Worm (Caenorhabditis elegans) whole organism, young adult: ENCODE data around the gene xpc-1.

Experiments
- B0261.1 ChIP-seq: sonication (generic microtip); optimal IDR thresholded peaks from 2 replicates; lab custom pipeline; 2016; ENCODE audit warnings: mild to moderate bottlenecking, missing genetic modification characterization, moderate library complexity, missing compliant biosample characterization
- F39B2.1 ChIP-seq: fragments of 200-800 bp; sonication (Bioruptor generic); IDR thresholded peaks from 2 replicates; pipeline ENCODE4 v1.3.6; 2022; ENCODE audit warnings: missing genetic modification reagents, missing genetic modification characterization, missing compliant biosample characterization
- F52B5.7 ChIP-seq: sonication (generic microtip); optimal IDR thresholded peaks from 2 replicates; lab custom pipeline; 2016; ENCODE audit warnings: mild to moderate bottlenecking, missing genetic modification characterization, missing compliant biosample characterization
- F57A8.1 ChIP-seq: fragments of 200-800 bp; sonication (Bioruptor generic); optimal IDR thresholded peaks from 2 replicates; lab custom pipeline; 2018; ENCODE audit warnings: mild to moderate bottlenecking, missing genetic modification characterization, moderate library complexity, missing compliant biosample characterization
- F57C9.4 ChIP-seq: sonication (generic microtip); optimal IDR thresholded peaks from 2 replicates; lab custom pipeline; 2017; ENCODE audit warnings: mild to moderate bottlenecking, missing genetic modification characterization, missing compliant biosample characterization
- K11D2.4 ChIP-seq: fragments of 200-800 bp; sonication (Bioruptor generic); IDR thresholded peaks from 2 replicates; pipeline ENCODE4 v1.3.6; 2022; ENCODE audit warnings: missing genetic modification reagents, missing genetic modification characterization, missing compliant biosample characterization
- T26A5.8 ChIP-seq: sonication (generic microtip); optimal IDR thresholded peaks from 2 replicates; lab custom pipeline; 2016; ENCODE audit warnings: missing genetic modification characterization, missing compliant biosample characterization
- Y53F4B.3 ChIP-seq: fragments of 200-800 bp; sonication (Bioruptor generic); IDR thresholded peaks from 2 replicates; pipeline ENCODE4 v1.3.6; 2022; ENCODE audit warnings: missing genetic modification reagents, missing genetic modification characterization, missing compliant biosample characterization
- ZK185.1 ChIP-seq: sonication (generic microtip); optimal IDR thresholded peaks from 2 replicates; lab custom pipeline; 2016; ENCODE audit warnings: mild to moderate bottlenecking, missing genetic modification characterization, missing compliant biosample characterization; ENCODE audit not compliant: poor library complexity, severe bottlenecking
- aptf-2 ChIP-seq: fragments of 200-800 bp; sonication (Bioruptor generic); conservative IDR thresholded peaks from 2 replicates; pipeline ENCODE4 v1.3.6; 2022; ENCODE audit warnings: missing genetic modification reagents, missing genetic modification characterization, missing compliant biosample characterization
- attf-5 ChIP-seq: fragments of 200-800 bp; sonication (Bioruptor generic); optimal IDR thresholded peaks from 2 replicates; lab custom pipeline; 2018; ENCODE audit warnings: mild to moderate bottlenecking, missing genetic modification characterization, missing compliant biosample characterization
- attf-6 ChIP-seq: fragments of 200-800 bp; sonication (Bioruptor generic); IDR thresholded peaks from 2 replicates; pipeline ENCODE4 v1.3.6; 2022; ENCODE audit warnings: missing genetic modification reagents, missing genetic modification characterization, missing compliant biosample characterization
- cebp-2 ChIP-seq: fragments of 200-800 bp; sonication (Bioruptor generic); IDR thresholded peaks from 2 replicates; pipeline ENCODE4 v1.3.6; 2022; ENCODE audit warnings: missing genetic modification characterization, missing compliant biosample characterization
- ceh-79 ChIP-seq: sonication (generic microtip); optimal IDR thresholded peaks from 2 replicates; lab custom pipeline; 2017; ENCODE audit warnings: mild to moderate bottlenecking, missing genetic modification characterization, missing compliant biosample characterization
- die-1 ChIP-seq: sonication (generic microtip); optimal IDR thresholded peaks from 2 replicates; lab custom pipeline; 2016; ENCODE audit warnings: missing genotype, mild to moderate bottlenecking, missing genetic modification characterization, missing compliant biosample characterization
- dpff-1 ChIP-seq: sonication (generic microtip); optimal IDR thresholded peaks from 2 replicates; lab custom pipeline; 2017; ENCODE audit warnings: mild to moderate bottlenecking, missing genetic modification characterization, missing compliant biosample characterization
- dpl-1 ChIP-seq: fragments of 150-350 bp; optimal IDR thresholded peaks from 2 replicates; lab custom pipeline; 2014; ENCODE audit warnings: missing biosample characterization, missing genetic modification reagents, missing genetic modification characterization
- efl-1 ChIP-seq: fragments of 150-350 bp; optimal IDR thresholded peaks from 2 replicates; lab custom pipeline; 2014; ENCODE audit warnings: missing biosample characterization, missing genetic modification reagents, missing genetic modification characterization
- ekl-4 ChIP-seq: fragments of 200-800 bp; sonication (Bioruptor generic); IDR thresholded peaks from 2 replicates; pipeline ENCODE4 v1.3.6; 2022; ENCODE audit warnings: missing genetic modification reagents, missing genetic modification characterization, missing compliant biosample characterization
- hsf-1 ChIP-seq: fragments of 200-800 bp; sonication (Bioruptor generic); IDR thresholded peaks from 2 replicates; pipeline ENCODE4 v1.3.6; 2022; ENCODE audit warnings: missing genetic modification reagents, missing genetic modification characterization, missing compliant biosample characterization
- let-526 ChIP-seq: fragments of 200-800 bp; sonication (Bioruptor generic); IDR thresholded peaks from 2 replicates; pipeline ENCODE4 v1.3.6; 2022; ENCODE audit warnings: missing genetic modification reagents, missing genetic modification characterization, missing compliant biosample characterization
- let-607 ChIP-seq, 2 experiments: fragments of 200-800 bp in 1 of 2; sonication (Bioruptor generic) in 1 of 2; sonication (generic microtip) in 1 of 2; optimal IDR thresholded peaks; 2 replicates each; lab custom pipeline; 2016 to 2018; ENCODE audit warnings: mild to moderate bottlenecking in 2 of 2, missing compliant biosample characterization in 2 of 2, missing genetic modification characterization in 2 of 2, moderate library complexity in 2 of 2, missing genotype in 1 of 2
- lin-54 ChIP-seq: fragments of 200-800 bp; sonication (Bioruptor generic); optimal IDR thresholded peaks from 2 replicates; lab custom pipeline; 2018; ENCODE audit warnings: mild to moderate bottlenecking, missing genetic modification characterization, missing compliant biosample characterization
- lir-1 ChIP-seq: fragments of 200-800 bp; sonication (Bioruptor generic); conservative IDR thresholded peaks from 2 replicates; pipeline ENCODE4 v1.3.6; 2022; ENCODE audit warnings: missing genetic modification reagents, missing genetic modification characterization, missing compliant biosample characterization
- madf-10 ChIP-seq: sonication (generic microtip); optimal IDR thresholded peaks from 2 replicates; lab custom pipeline; 2016; ENCODE audit warnings: mild to moderate bottlenecking, missing genetic modification characterization, missing compliant biosample characterization
- madf-6 ChIP-seq: fragments of 200-800 bp; sonication (Bioruptor generic); IDR thresholded peaks from 2 replicates; pipeline ENCODE4 v1.3.6; 2022; ENCODE audit warnings: missing genetic modification reagents, missing genetic modification characterization, missing compliant biosample characterization
- madf-8 ChIP-seq: fragments of 200-800 bp; sonication (Bioruptor generic); conservative IDR thresholded peaks from 2 replicates; pipeline ENCODE4 v1.3.6; 2022; ENCODE audit warnings: missing genetic modification reagents, missing genetic modification characterization, missing compliant biosample characterization
- mcd-1 ChIP-seq: fragments of 200-800 bp; sonication (Bioruptor generic); IDR thresholded peaks from 2 replicates; pipeline ENCODE4 v1.3.6; 2022; ENCODE audit warnings: missing genetic modification reagents, missing genetic modification characterization, missing compliant biosample characterization
- nfya-2 ChIP-seq: fragments of 200-800 bp; sonication (Bioruptor generic); IDR thresholded peaks from 2 replicates; pipeline ENCODE4 v1.3.6; 2022; ENCODE audit warnings: missing genetic modification reagents, missing genetic modification characterization, missing compliant biosample characterization
- nhr-120 ChIP-seq: fragments of 200-800 bp; sonication (Bioruptor generic); IDR thresholded peaks from 2 replicates; pipeline ENCODE4 v1.3.6; 2022; ENCODE audit warnings: missing genetic modification characterization, missing compliant biosample characterization
- nhr-80 ChIP-seq: sonication (generic microtip); optimal IDR thresholded peaks from 2 replicates; lab custom pipeline; 2016; ENCODE audit warnings: missing genetic modification characterization, missing compliant biosample characterization
- pbrm-1 ChIP-seq: fragments of 200-800 bp; sonication (Bioruptor generic); IDR thresholded peaks from 2 replicates; pipeline ENCODE4 v1.3.6; 2022; ENCODE audit warnings: missing genetic modification reagents, missing genetic modification characterization, missing compliant biosample characterization
- rcor-1 ChIP-seq: fragments of 200-800 bp; sonication (Bioruptor generic); IDR thresholded peaks from 2 replicates; pipeline ENCODE4 v1.3.6; 2022; ENCODE audit warnings: missing genetic modification reagents, missing genetic modification characterization, missing compliant biosample characterization
- rpc-1 ChIP-seq, 2 experiments: fragments of 150-350 bp in 1 of 2; sonication (generic microtip) in 1 of 2; optimal IDR thresholded peaks; 2 replicates each; lab custom pipeline; 2014 to 2018; ENCODE audit warnings: missing biosample characterization in 1 of 2, missing genetic modification characterization in 1 of 2, missing genetic modification reagents in 1 of 2, missing genotype in 1 of 2
- snpc-1.3 ChIP-seq: sonication (generic microtip); optimal IDR thresholded peaks from 2 replicates; lab custom pipeline; 2017; ENCODE audit warnings: missing genetic modification characterization, mild to moderate bottlenecking, missing compliant biosample characterization, antibody characterized with exemption, moderate library complexity, missing genotype, missing genetic modification reagents; ENCODE audit not compliant: insufficient read depth
- snpc-4 ChIP-seq, 5 experiments: fragments of 150-350 bp in 1 of 5; sonication (generic microtip) in 4 of 5; optimal IDR thresholded peaks; 2 replicates each; lab custom pipeline; 2014 to 2018; ENCODE audit warnings: missing genetic modification characterization in 5 of 5, missing biosample characterization in 3 of 5, antibody characterized with exemption in 2 of 5, mild to moderate bottlenecking in 2 of 5, missing compliant biosample characterization in 2 of 5, missing genotype in 2 of 5, moderate library complexity in 2 of 5, missing genetic modification reagents in 1 of 5
- somi-1 ChIP-seq: fragments of 200-800 bp; sonication (Bioruptor generic); optimal IDR thresholded peaks from 2 replicates; lab custom pipeline; 2018; ENCODE audit warnings: mild to moderate bottlenecking, missing genetic modification characterization, missing compliant biosample characterization
- ztf-22 ChIP-seq: fragments of 200-800 bp; sonication (Bioruptor generic); optimal IDR thresholded peaks from 2 replicates; lab custom pipeline; 2018; ENCODE audit warnings: mild to moderate bottlenecking, missing genetic modification characterization, moderate library complexity, missing compliant biosample characterization
- ztf-25 ChIP-seq: fragments of 200-800 bp; sonication (Bioruptor generic); IDR thresholded peaks from 2 replicates; pipeline ENCODE4 v1.3.6; 2022; ENCODE audit warnings: missing genetic modification reagents, missing genetic modification characterization, missing compliant biosample characterization
- ztf-26 ChIP-seq: sonication (generic microtip); optimal IDR thresholded peaks from 2 replicates; lab custom pipeline; 2017; ENCODE audit warnings: missing genetic modification characterization, missing compliant biosample characterization
- ztf-28 ChIP-seq: fragments of 200-800 bp; sonication (Bioruptor generic); IDR thresholded peaks from 2 replicates; pipeline ENCODE4 v1.3.6; 2022; ENCODE audit warnings: missing genetic modification reagents, missing genetic modification characterization, missing compliant biosample characterization
- ztf-3 ChIP-seq: fragments of 200-800 bp; sonication (Bioruptor generic); optimal IDR thresholded peaks from 2 replicates; lab custom pipeline; 2018; ENCODE audit warnings: mild to moderate bottlenecking, missing genetic modification characterization, missing compliant biosample characterization

xpc-1 gene

DNA sequence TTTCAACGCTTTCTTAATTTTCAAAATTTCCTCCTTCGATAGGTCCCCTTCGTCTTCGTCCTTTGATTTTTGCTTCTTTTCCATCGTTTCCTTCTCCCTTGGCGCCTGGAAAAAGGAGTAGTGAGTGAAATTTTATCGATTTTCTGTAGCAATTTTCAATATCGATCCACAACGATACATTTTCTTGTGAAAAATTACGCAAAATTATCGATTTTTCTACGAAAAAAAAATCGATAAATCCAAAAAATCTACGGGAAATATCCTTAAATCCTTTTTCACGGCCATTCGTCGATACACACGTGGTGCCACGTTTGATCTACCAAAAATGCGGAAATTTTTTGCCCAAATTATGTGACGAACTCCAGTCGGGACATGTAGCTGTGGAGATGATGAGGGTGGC, 21.8 kb upstream of the xpc-1 start:
- TF ChIP-seq attf-6 = no peak
- no peak for TF ChIP-seq dpff-1
- no peak for TF ChIP-seq snpc-4 (GFP tag; optimal IDR thresholded peaks at IDR 0.05; lab: Kevin White, UChicago)
- no peak for TF ChIP-seq snpc-4 (tag; optimal IDR thresholded peaks at IDR 0.05; lab: Kevin White, UChicago)
- TF ChIP-seq nfya-2 (GFP tag; lab: Robert Waterston, UW) = no peak
- no peak for TF ChIP-seq let-526
- no peak for TF ChIP-seq lir-1 (GFP tag; lab: Robert Waterston, UW)
- no peak for TF ChIP-seq pbrm-1 (GFP tag; lab: Robert Waterston, UW)
- TF ChIP-seq B0261.1 (tag; lab: Kevin White, UChicago) = no peak
- TF ChIP-seq nhr-120 (GFP tag; lab: Robert Waterston, UW) = no peak
- no peak for TF ChIP-seq ceh-79 (tag; lab: Kevin White, UChicago)
- TF ChIP-seq attf-5 (GFP tag; lab: Kevin White, UChicago) = no peak
- TF ChIP-seq madf-8 = no peak
- TF ChIP-seq ekl-4 (GFP tag; lab: Robert Waterston, UW) = no peak
- no peak for TF ChIP-seq ztf-28
- no peak for TF ChIP-seq let-607 (tag; optimal IDR thresholded peaks at IDR 0.05; lab: Kevin White, UChicago)
- no peak for TF ChIP-seq madf-10 (tag; lab: Kevin White, UChicago)
- no peak for TF ChIP-seq F57A8.1 (GFP tag; lab: Kevin White, UChicago)
- no peak for TF ChIP-seq T26A5.8 (tag; lab: Kevin White, UChicago)

DNA sequence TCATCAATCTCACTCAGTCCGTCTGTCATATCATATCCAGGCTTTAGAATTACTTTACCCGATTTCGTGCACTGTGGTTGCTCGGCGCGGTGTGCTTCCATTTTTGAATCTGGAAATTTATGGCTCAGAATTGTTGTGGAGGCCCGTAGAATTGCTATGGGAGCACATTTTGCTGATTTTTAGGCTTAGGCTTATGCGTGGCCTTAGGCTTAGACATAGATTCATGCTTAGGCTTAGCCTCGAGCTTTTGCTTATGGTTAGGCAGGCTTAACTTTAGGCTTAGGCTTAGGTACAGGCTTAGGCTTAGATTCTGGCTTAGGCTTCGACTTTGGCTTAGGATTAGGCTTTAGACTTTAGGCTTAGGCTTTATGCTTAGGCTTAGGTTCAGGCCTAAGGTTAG, 20.6 kb upstream of the xpc-1 start, which contains the start of gene Y76B12C.4:
TSS of gene Y76B12C.4 (minus strand) at position 101 of the 400 bp plus-strand sequence.
- TF ChIP-seq ZK185.1 (no peak), ztf-26 (no peak), hsf-1 (GFP tag; lab: Robert Waterston, UW) (no peak), ztf-25 (GFP tag; lab: Robert Waterston, UW) (no peak), ztf-3 (no peak), somi-1 (GFP tag; lab: Kevin White, UChicago) (no peak), Y53F4B.3 (no peak), madf-6 (GFP tag; lab: Robert Waterston, UW) (no peak)
- TF ChIP-seq, all 124 proteins: peak for 0

DNA sequence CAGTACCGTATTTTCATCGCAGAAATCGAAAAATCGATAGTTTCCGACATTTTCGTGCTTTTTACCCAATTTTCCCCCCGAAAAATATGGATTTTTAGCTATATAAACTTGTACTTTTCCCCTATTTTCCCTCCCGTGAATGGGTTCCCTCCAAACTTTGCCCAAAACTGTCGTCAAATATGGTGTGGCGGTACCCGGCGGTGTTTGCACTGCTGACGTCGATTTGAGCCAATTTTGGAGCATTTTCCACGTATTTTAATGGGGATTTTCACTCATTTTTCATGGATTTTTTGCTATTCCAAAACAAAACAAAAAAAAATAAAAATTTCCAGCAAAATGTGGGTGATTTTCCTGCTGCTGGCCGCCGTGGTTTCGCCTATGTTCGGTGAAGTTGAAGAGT, 19.5 kb upstream of the xpc-1 start, which contains the start of gene Y76B12C.3:
TSS of gene Y76B12C.3 (plus strand) at position 334 of the 400 bp plus-strand sequence.
- TF ChIP-seq rpc-1 (optimal IDR thresholded peaks at IDR 0.05; lab: Kevin White, UChicago) (no peak), rpc-1 (tag; optimal IDR thresholded peaks at IDR 0.05; lab: Kevin White, UChicago) (no peak), F39B2.1 (GFP tag; lab: Robert Waterston, UW) (no peak), F57C9.4 (tag; lab: Kevin White, UChicago) (no peak), cebp-2 (GFP tag; lab: Robert Waterston, UW) (no peak), nfya-2 (GFP tag; lab: Robert Waterston, UW) (no peak), attf-6 (no peak), ztf-22 (GFP tag; lab: Kevin White, UChicago) (no peak), rcor-1 (GFP tag; lab: Robert Waterston, UW) (no peak), lin-54 (GFP tag; lab: Kevin White, UChicago) (no peak), nhr-80 (tag; lab: Kevin White, UChicago) (no peak), mcd-1 (GFP tag; lab: Robert Waterston, UW) (no peak), aptf-2 (GFP tag; lab: Robert Waterston, UW) (no peak), die-1 (tag; lab: Kevin White, UChicago) (no peak), let-526 (no peak), F52B5.7 (tag; lab: Kevin White, UChicago) (no peak), ztf-28 (no peak), snpc-1.3 (tag; lab: Kevin White, UChicago) (no peak), efl-1 (GFP tag; lab: Kevin White, UChicago) (no peak), dpl-1 (GFP tag; lab: Kevin White, UChicago) (no peak), K11D2.4 (GFP tag; lab: Robert Waterston, UW) (no peak)
